Worm (Caenorhabditis elegans): ENCODE data around the gene sax-7.
"Not testable (repeated sequence)": the region's sequence is repeated elsewhere in the genome, so short reads cannot be mapped to it uniquely, and the experiment has no call there.

sax-7 gene

DNA sequence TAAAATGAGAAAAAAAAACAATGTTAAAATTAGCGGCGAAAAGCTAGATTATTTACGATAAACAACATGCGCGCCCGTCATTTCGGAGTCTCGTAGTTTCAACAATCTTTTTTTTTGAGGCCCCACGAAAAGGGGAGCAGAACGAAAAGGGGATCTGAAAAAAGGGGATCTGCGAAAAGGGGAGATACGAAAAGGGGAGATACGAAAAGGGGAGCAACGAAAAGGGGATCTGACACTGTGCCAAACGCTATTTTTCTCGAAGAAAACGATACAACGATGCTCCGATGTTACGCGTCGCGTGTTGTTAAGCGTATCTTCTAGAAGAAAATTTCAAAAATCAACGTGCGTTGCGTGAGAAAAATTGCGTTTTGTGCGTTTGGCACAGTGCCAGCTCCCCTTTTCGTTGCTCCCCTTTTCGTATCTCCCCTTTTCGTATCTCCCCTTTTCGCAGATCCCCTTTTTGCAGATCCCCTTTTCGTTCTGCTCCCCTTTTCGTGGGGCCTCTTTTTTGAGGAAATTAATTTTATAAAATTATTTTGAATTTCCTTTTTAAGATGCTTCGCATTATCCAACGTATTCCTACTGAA, 46.6 kb upstream of the sax-7 start, which contains the start of gene C26B2.7 (continued):
- TF ChIP-seq ccch-3 (GFP tag; optimal IDR thresholded peaks at IDR 0.05) (peak; percentile 59), bed-2 (GFP tag; IDR thresholded peaks at IDR 0.05) (peak; percentile 89; the same call in 1 of the 2 replicates), snpc-4 (tag; optimal IDR thresholded peaks at IDR 0.05) (peak in 3 of 4 experiments; percentile 11 to 59 (median 16)), nhr-80 (tag; optimal IDR thresholded peaks at IDR 0.05) (peak; percentile 26), chd-7 (tag; optimal IDR thresholded peaks at IDR 0.05) (peak; percentile 37), D2030.7 (GFP tag; IDR thresholded peaks at IDR 0.05) (peak; percentile 94), Y56A3A.18 (GFP tag; IDR thresholded peaks at IDR 0.05) (peak; percentile 57; the same call in 1 of the 2 replicates), C17E4.6 (GFP tag; IDR thresholded peaks at IDR 0.05) (peak; percentile 82), ztf-18 (tag; optimal IDR thresholded peaks at IDR 0.05) (peak; percentile 75), Y79H2A.3 (GFP tag; conservative IDR thresholded peaks at IDR 0.05) (0 out of 2 replicates have a peak, but pooled peaks have one; percentile 61), madf-8 (GFP tag; conservative IDR thresholded peaks at IDR 0.05) (peak; percentile 63), snpc-3.4 (tag; optimal IDR thresholded peaks at IDR 0.05) (peak; percentile 29), Y67H2A.10 (GFP tag; conservative IDR thresholded peaks at IDR 0.05) (peak; percentile 68), ztf-6 (GFP tag; IDR thresholded peaks at IDR 0.05) (peak; percentile 44; the same call in 1 of the 2 replicates), madf-6 (GFP tag; IDR thresholded peaks at IDR 0.05) (peak; percentile 66), tbp1 (GFP tag; optimal IDR thresholded peaks at IDR 0.05) (peak; percentile 31), mcd-1 (GFP tag; IDR thresholded peaks at IDR 0.05) (peak; percentile 69), cebp-1 (GFP tag; IDR thresholded peaks at IDR 0.05) (peak; percentile 67), cebp-1 (tag; optimal IDR thresholded peaks at IDR 0.05) (peak; percentile 69), ztf-28 (GFP tag; IDR thresholded peaks at IDR 0.05) (peak; percentile 97), F49E8.2 (tag; optimal IDR thresholded peaks at IDR 0.05; ENCODE audit: insufficient read depth) (peak; percentile 53), lin-54 (GFP tag; optimal IDR thresholded peaks at IDR 0.05) (peak; percentile 69), let-607 (tag; optimal IDR thresholded peaks at IDR 0.05) (peak in 1 of 2 experiments; percentile 48), madf-10 (tag; optimal IDR thresholded peaks at IDR 0.05) (peak; percentile 84), let-526 (GFP tag; IDR thresholded peaks at IDR 0.05) (peak; percentile 88), him-1 (tag; optimal IDR thresholded peaks at IDR 0.05) (peak; percentile 8), ekl-4 (GFP tag; IDR thresholded peaks at IDR 0.05) (peak; percentile 57), zfh-2 (GFP tag; conservative IDR thresholded peaks at IDR 0.05) (peak; percentile 39; the same call in 1 of the 2 replicates), lsl-1 (GFP tag; optimal IDR thresholded peaks at IDR 0.05) (peak; percentile 59), rcor-1 (GFP tag; IDR thresholded peaks at IDR 0.05) (peak; percentile 91), lir-1 (GFP tag; conservative IDR thresholded peaks at IDR 0.05) (peak; percentile 77), ztf-26 (tag; optimal IDR thresholded peaks at IDR 0.05) (peak; percentile 18), pbrm-1 (GFP tag; IDR thresholded peaks at IDR 0.05) (peak; percentile 62; the same call in 1 of the 2 replicates)
- TF ChIP-seq snpc-4 (GFP tag; optimal IDR thresholded peaks at IDR 0.05): not testable (repeated sequence)

DNA sequence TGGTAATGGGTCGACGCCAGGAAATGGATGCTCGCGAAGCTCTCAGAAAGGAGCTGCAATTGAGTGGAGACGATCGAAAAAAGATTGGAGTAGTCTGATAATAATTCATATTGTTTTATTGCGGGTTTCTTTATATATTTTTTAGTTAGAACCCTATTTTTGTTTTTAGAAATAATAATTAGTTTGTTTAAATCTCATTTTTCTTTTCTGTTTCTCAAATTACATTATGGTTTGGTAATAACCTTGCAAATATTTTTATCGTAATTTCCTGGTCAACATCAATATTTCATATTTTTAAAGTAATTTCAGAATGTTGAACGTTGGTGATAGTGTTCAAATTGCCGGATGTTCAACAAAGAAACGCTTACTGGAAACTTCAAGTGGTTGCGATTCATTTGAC, 45.8 kb upstream of the sax-7 start, which contains the start of gene elpc-4:
Gene elpc-4, plus strand, starts transcription at position 301 of the 400 bp plus-strand sequence.
- no peak for TF ChIP-seq rec-8 (tag; optimal IDR thresholded peaks at IDR 0.05)
- TF ChIP-seq madf-6 (GFP tag; IDR thresholded peaks at IDR 0.05): peak; percentile 28; the same call in 1 of the 2 replicates

Data from whole organism, young adult.